Worm (Caenorhabditis elegans) whole organism, young adult: ENCODE results near the gene F46B6.5.

ENCODE experiments used
- ZK185.1 ChIP-seq: sonication (generic microtip); optimal IDR thresholded peaks from 2 replicates; lab custom pipeline; 2016; ENCODE audit warnings: mild to moderate bottlenecking, missing genetic modification characterization, missing compliant biosample characterization; ENCODE audit not compliant: poor library complexity, severe bottlenecking
- ccch-3 ChIP-seq: fragments of 200-800 bp; sonication (Bioruptor generic); optimal IDR thresholded peaks from 2 replicates; lab custom pipeline; 2018; ENCODE audit warnings: mild to moderate bottlenecking, missing genetic modification characterization, missing compliant biosample characterization
- gei-17 ChIP-seq: fragments of 200-800 bp; sonication (Bioruptor generic); optimal IDR thresholded peaks from 2 replicates; lab custom pipeline; 2018; ENCODE audit warnings: mild to moderate bottlenecking, missing genetic modification characterization, missing compliant biosample characterization
- mes-4 ChIP-seq: sonication (generic microtip); optimal IDR thresholded peaks from 2 replicates; lab custom pipeline; 2016; ENCODE audit warnings: missing genotype, missing genetic modification characterization, missing compliant biosample characterization

DNA sequence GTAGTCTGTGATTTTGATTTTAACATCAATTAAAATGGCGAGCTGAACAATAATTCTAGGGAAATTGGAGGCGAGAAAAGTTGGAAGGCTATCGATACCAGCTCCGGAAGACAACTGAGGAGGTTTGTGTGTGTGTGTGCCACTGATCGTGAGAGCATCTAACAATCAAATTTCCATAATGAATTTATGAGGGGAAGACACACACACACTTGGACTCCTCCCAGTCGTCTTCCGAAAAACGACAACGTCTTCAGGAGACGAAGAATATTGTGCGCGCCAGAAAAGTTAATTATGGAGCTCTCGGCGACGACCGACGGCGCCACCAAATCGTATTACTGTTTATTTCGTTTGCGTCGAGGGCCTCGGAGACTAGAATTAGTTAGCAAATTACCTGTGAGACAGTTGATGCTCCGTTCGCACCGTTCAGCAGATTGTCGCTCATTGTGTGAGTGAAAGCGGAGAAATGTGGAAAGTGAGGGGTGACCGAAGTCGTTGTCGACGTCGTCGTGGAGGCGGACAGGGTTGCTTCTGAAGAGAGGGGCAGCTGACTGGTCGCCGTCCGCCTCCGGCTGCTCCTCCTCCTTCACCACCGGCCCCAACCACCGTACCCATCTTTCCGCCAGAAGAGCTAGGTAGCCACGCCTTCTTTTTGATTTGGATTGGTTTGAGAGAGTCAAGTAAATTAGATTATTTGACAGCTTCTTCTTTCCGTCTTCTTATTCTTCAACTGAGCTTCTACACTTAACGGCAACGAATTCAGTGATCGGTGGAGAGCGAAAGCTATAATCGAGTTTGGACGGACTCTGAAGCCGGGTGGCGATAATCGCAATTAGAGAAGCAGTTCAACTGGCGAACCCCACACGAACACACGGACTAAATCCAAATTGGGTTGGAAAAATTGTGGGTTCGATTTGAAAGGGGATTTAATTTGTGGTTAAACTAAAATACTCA lies 13.8 kb downstream of the F46B6.5 start, which contains the start of gene unc-42:
- TF ChIP-seq mes-4 (tag; lab: Kevin White, UChicago) (no peak), ZK185.1 (tag; lab: Kevin White, UChicago) (no peak), ccch-3 (GFP tag; lab: Kevin White, UChicago) (no peak), gei-17 (GFP tag; lab: Kevin White, UChicago) (no peak)
